Fruit fly (Drosophila melanogaster) whole organism, pupa: Measurements from ENCODE around the gene PAPLA1.
A peak's percentile ranks its signal among the peaks of the same experiment; 100 is the strongest.

ENCODE experiments used
- CG10348 ChIP-seq: fragments of 200-800 bp; sonication (Bioruptor generic); IDR thresholded peaks from 2 replicates; pipeline ENCODE4 v1.3.6; 2022; ENCODE audit warnings: missing biosample characterization, missing genetic modification characterization
- CG12605 ChIP-seq: fragments of 200-800 bp; sonication (Bioruptor generic); IDR thresholded peaks from 2 replicates; pipeline ENCODE4 v1.3.6; 2022; ENCODE audit warnings: missing biosample characterization, missing genetic modification characterization
- CG13204 ChIP-seq: fragments of 200-800 bp; sonication (Bioruptor generic); optimal IDR thresholded peaks from 2 replicates; lab custom pipeline; 2018; ENCODE audit warnings: missing biosample characterization, mild to moderate bottlenecking, missing genetic modification characterization, moderate library complexity
- CG14655 ChIP-seq: fragments of 200-800 bp; sonication (Bioruptor generic); optimal IDR thresholded peaks from 3 replicates; lab custom pipeline; 2017; ENCODE audit warnings: mild to moderate bottlenecking, missing biosample characterization, missing genetic modification reagents, missing genetic modification characterization
- CG17806 ChIP-seq: fragments of 200-800 bp; sonication (Bioruptor generic); optimal IDR thresholded peaks from 2 replicates; lab custom pipeline; 2018; ENCODE audit warnings: missing biosample characterization, mild to moderate bottlenecking, missing genetic modification characterization, moderate library complexity
- CG32121 ChIP-seq: fragments of 200-800 bp; sonication (Bioruptor generic); IDR thresholded peaks from 2 replicates; pipeline ENCODE4 v1.3.6; 2022; ENCODE audit warnings: missing biosample characterization, missing genetic modification characterization
- CG34367 ChIP-seq: fragments of 200-800 bp; sonication (Bioruptor generic); optimal IDR thresholded peaks from 2 replicates; lab custom pipeline; 2018; ENCODE audit warnings: missing biosample characterization, mild to moderate bottlenecking, missing genetic modification characterization
- CG4496 ChIP-seq: fragments of 200-800 bp; sonication (Bioruptor generic); IDR thresholded peaks from 3 replicates; pipeline ENCODE4 v1.3.6; 2022; ENCODE audit warnings: missing biosample characterization, missing genetic modification characterization
- CG8159 ChIP-seq: fragments of 200-800 bp; sonication (Bioruptor generic); optimal IDR thresholded peaks from 3 replicates; lab custom pipeline; 2018; ENCODE audit warnings: missing biosample characterization, mild to moderate bottlenecking, missing genetic modification characterization, moderate library complexity
- CG8301 ChIP-seq: fragments of 200-800 bp; sonication (Bioruptor generic); optimal IDR thresholded peaks from 2 replicates; lab custom pipeline; 2018; ENCODE audit warnings: missing biosample characterization, mild to moderate bottlenecking, missing genetic modification characterization
- CG9948 ChIP-seq: fragments of 200-800 bp; sonication (Bioruptor generic); optimal IDR thresholded peaks from 2 replicates; lab custom pipeline; 2018; ENCODE audit warnings: missing biosample characterization, mild to moderate bottlenecking, missing genetic modification characterization, moderate library complexity
- D1 ChIP-seq: fragments of 200-800 bp; sonication (Bioruptor generic); optimal IDR thresholded peaks from 2 replicates; lab custom pipeline; 2018; ENCODE audit warnings: missing biosample characterization, mild to moderate bottlenecking, missing genetic modification characterization, moderate library complexity
- EcR ChIP-seq: fragments of 200-800 bp; sonication (Bioruptor generic); optimal IDR thresholded peaks from 3 replicates; lab custom pipeline; 2019; ENCODE audit warnings: missing biosample characterization, missing genetic modification characterization, mild to moderate bottlenecking, moderate library complexity, missing genetic modification reagents
- Ets98B ChIP-seq: fragments of 200-800 bp; sonication (Bioruptor generic); IDR thresholded peaks from 2 replicates; pipeline ENCODE4 v1.3.6; 2022; ENCODE audit warnings: missing biosample characterization, missing genetic modification characterization
- Pif1A ChIP-seq: fragments of 200-800 bp; sonication (Bioruptor generic); optimal IDR thresholded peaks from 3 replicates; lab custom pipeline; 2016; ENCODE audit warnings: missing biosample characterization, missing genetic modification characterization
- Pif1B ChIP-seq: fragments of 200-800 bp; sonication (Bioruptor generic); optimal IDR thresholded peaks from 3 replicates; lab custom pipeline; 2016; ENCODE audit warnings: missing biosample characterization, missing genetic modification characterization
- Snoo ChIP-seq: fragments of 200-800 bp; sonication (Bioruptor generic); optimal IDR thresholded peaks from 3 replicates; lab custom pipeline; 2017; ENCODE audit warnings: missing biosample characterization, mild to moderate bottlenecking, missing genetic modification characterization, inconsistent platforms
- fd96Ca ChIP-seq: fragments of 200-800 bp; sonication (Bioruptor generic); IDR thresholded peaks from 3 replicates; pipeline ENCODE4 v1.3.6; 2022; ENCODE audit warnings: missing biosample characterization, missing genetic modification characterization
- gl ChIP-seq: fragments of 200-800 bp; sonication (Bioruptor generic); optimal IDR thresholded peaks from 2 replicates; lab custom pipeline; 2018; ENCODE audit warnings: missing biosample characterization, mild to moderate bottlenecking, missing genetic modification characterization
- rn ChIP-seq: fragments of 200-800 bp; sonication (Bioruptor generic); IDR thresholded peaks from 2 replicates; pipeline ENCODE4 v1.3.6; 2022; ENCODE audit warnings: missing biosample characterization, missing genetic modification characterization

PAPLA1 gene

dm6 chr2L:8202569-8202968 lies 43.1 kb upstream of the PAPLA1 start:
- TF ChIP-seq CG12605 (GFP tag; lab: Robert Waterston, UW) (0 out of 2 replicates have a peak, but pooled peaks have one; percentile 30), D1 (no peak), CG9948 (no peak), CG4496 (GFP tag; lab: Robert Waterston, UW) (0 out of 3 replicates have a peak, but pooled peaks have one; percentile 36), gl (tag; lab: Kevin White, UChicago) (peak; percentile 21)
- TF ChIP-seq, all 21 proteins: peak for 3

dm6 chr2L:8198757-8199156 lies 39.3 kb upstream of the PAPLA1 start, which contains the start of gene PGAP5:
Gene PGAP5 (plus strand): TSS chr2L:8198882.
- TF ChIP-seq gl (tag; lab: Kevin White, UChicago) (no peak), Snoo (no peak), CG4496 (GFP tag; lab: Robert Waterston, UW) (no peak), CG8301 (no peak), CG32121 (GFP tag; lab: Robert Waterston, UW) (no peak), rn (no peak), D1 (no peak), Ets98B (no peak), CG8159 (tag; lab: Kevin White, UChicago) (no peak), Pif1B (GFP tag; lab: Kevin White, UChicago) (no peak)

DNA sequence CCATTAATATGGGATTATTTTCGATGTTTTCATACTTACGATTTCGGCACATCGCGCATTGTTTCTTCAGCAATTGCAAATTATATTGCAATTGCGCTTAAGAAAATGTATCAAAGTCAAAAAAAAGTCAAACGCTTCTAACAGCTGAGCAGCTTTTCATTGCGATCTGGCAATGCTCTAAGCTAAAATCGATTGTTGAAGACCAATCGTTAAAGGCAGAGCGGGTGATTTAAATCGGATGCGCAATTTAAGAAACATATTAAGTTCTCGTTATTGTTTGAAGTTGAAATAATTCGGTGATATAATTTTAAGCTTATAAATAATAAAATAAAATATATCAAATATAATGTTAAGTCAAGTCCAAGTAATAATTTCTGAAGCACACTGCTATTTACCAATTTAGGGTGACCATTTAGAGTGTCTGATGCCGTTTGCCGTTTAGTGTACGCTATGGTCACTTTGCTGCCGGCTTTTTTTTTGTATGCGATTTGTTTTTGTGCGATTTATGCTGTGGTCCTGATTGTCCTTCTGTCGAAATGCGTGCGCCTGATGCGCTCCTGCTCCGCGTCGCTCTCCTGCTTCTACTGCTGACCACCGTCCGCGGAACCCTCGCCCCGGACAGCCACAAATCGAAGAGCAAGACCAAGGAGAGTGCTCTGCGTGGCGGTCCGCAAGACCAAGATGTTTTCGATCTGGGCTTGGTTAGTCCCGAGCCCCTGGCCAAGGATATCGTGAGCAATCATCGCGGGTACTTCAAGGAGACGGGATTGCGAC lies 37.5 kb upstream of the PAPLA1 start, which contains the start of the genes CG8475 and CG8460:
TSS of gene CG8475 (minus strand) at position 162 of the 774 bp plus-strand sequence.
TSS of gene CG8460 (plus strand) at position 437 of the 774 bp plus-strand sequence.
- TF ChIP-seq Snoo (no peak), D1 (no peak), Pif1A (GFP tag; lab: Kevin White, UChicago) (no peak), gl (tag; lab: Kevin White, UChicago) (no peak), CG8301 (no peak), EcR (GFP tag; lab: Kevin White, UChicago) (no peak), CG9948 (no peak), Ets98B (no peak), CG34367 (tag; lab: Kevin White, UChicago) (no peak), CG14655 (GFP tag; lab: Kevin White, UChicago) (no peak), CG12605 (GFP tag; lab: Robert Waterston, UW) (no peak), fd96Ca (GFP tag; lab: Robert Waterston, UW) (no peak), Pif1B (GFP tag; lab: Kevin White, UChicago) (no peak)

DNA sequence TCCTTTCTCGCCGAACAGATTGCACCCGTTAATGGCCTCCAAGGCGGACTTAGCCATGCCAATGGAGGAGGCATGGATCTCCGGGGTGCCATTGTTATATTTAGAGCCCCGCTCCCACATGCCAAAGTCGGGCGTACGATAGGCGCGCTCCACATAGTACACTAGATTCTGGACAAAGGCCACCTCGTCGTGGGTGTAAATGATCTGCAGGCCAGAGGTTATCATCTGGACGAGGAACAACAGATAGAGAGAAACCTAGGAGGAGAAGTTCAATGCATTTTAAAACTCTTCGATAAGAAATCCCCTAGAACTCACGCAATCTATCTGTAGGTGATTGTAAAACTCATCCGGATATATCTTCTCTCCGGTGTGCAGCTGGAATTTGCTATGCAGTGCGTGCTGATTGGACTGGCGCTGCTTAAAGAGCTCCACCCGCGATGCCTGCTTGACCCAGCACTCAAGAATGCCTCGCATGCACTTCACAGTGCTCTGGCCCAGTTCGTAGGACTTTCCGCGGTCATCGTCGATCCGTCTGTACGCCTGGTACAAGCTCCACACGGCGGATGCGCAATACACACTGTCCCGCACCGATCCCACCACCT lies 36.4 kb upstream of the PAPLA1 start:
- TF ChIP-seq Pif1A (GFP tag; lab: Kevin White, UChicago) (no peak), CG14655 (GFP tag; lab: Kevin White, UChicago) (no peak), CG13204 (GFP tag; lab: Kevin White, UChicago) (no peak), CG8159 (tag; lab: Kevin White, UChicago) (no peak), gl (tag; lab: Kevin White, UChicago) (no peak)

DNA sequence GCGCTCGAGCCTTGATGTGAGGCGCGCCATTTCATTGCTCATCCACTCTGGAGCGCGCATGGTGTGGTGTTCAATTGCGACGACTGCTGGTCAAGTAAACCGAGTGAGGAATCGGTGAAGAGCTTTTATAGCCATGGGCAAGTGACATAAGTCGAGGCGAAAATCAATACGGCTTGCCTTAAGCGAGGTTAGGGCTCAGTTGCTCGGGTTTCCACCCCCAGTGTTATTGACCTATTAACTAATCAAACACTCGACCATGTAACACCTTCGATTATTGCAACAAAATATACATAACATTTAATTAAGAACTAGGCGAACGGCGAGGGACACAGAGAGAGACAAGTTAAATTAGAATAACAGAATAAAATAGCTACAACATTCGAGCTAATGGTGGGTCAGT lies 31.2 kb upstream of the PAPLA1 start, which contains the start of gene CG34134:
TSS of gene CG34134 (minus strand) at position 101 of the 400 bp plus-strand sequence.
- TF ChIP-seq Pif1A (GFP tag; lab: Kevin White, UChicago) (no peak), D1 (no peak), fd96Ca (GFP tag; lab: Robert Waterston, UW) (no peak), CG32121 (GFP tag; lab: Robert Waterston, UW) (no peak), CG10348 (GFP tag; lab: Robert Waterston, UW) (no peak), Snoo (no peak), CG34367 (tag; lab: Kevin White, UChicago) (no peak), CG9948 (no peak), rn (no peak), CG17806 (tag; lab: Kevin White, UChicago) (no peak), CG8159 (tag; lab: Kevin White, UChicago) (no peak), Ets98B (no peak), Pif1B (GFP tag; lab: Kevin White, UChicago) (no peak)

DNA sequence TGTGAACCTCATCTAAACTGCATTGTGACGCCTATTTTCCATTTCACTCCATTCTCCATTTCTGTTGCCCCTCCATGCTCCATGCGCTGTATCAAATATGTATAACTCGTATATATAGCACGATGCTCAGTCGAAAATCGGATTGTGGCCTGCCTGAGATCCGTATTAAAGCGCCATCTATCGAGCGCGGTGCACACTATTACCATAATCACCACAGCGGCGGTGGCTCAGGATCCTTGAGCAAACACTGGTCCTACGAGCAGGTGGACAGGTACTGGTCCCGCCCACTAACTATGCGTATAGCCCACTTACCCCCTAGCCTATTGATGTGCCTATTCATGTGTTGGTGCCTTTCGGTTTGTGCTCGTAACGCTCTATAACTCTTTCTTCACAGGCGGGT lies 25.6 kb upstream of the PAPLA1 start:
- TF ChIP-seq CG17806 (tag; lab: Kevin White, UChicago), result no peak
- no peak for TF ChIP-seq rn
- no peak for TF ChIP-seq Pif1B (GFP tag; lab: Kevin White, UChicago)
- no peak for TF ChIP-seq CG10348 (GFP tag; lab: Robert Waterston, UW)
- TF ChIP-seq CG14655 (GFP tag; lab: Kevin White, UChicago), result no peak
- TF ChIP-seq Ets98B, result no peak
- TF ChIP-seq fd96Ca (GFP tag; lab: Robert Waterston, UW), result no peak

DNA sequence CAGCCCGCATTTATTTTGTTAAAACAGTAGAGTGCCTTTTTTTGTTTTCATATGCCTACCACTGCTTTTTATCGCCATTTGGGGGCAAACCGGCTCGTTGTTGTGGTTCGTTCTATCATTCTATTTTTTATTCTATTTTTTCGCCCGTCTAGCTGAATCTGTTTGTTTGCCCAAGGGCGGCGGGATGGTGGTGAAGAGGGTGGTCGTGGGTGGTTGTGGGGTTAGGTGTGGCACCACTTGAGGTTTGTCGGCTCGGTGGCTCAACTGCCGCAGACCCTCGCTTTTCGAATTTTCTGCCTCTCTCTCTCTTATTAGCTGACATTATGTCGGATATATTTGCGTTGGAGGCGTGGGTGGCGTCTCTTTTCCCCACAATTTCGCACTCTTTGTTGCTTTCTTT lies 12.1 kb upstream of the PAPLA1 start:
- TF ChIP-seq CG32121 (GFP tag; lab: Robert Waterston, UW) (0 out of 2 replicates have a peak, but pooled peaks have one; percentile 46), CG8301 (no peak), CG34367 (tag; lab: Kevin White, UChicago) (no peak)
